Worm (Caenorhabditis elegans): ENCODE results near the gene try-10.

ce11 chrV:13061836-13062235 lies 48.8 kb upstream of the try-10 start, which contains the start of gene F42E8.1:
- no peak for TF ChIP-seq F22D6.2 (tag; optimal IDR thresholded peaks at IDR 0.05)
- no peak for TF ChIP-seq madf-8 (GFP tag; conservative IDR thresholded peaks at IDR 0.05)
- TF ChIP-seq sptf-2 (GFP tag; optimal IDR thresholded peaks at IDR 0.05): no peak
- no peak for TF ChIP-seq B0336.3 (GFP tag; IDR thresholded peaks at IDR 0.05)
- no peak for TF ChIP-seq lin-54 (GFP tag; optimal IDR thresholded peaks at IDR 0.05)
- no peak for TF ChIP-seq B0035.1 (tag; optimal IDR thresholded peaks at IDR 0.05)
- no peak for TF ChIP-seq nhr-80 (tag; optimal IDR thresholded peaks at IDR 0.05)
- no peak for TF ChIP-seq sea-2 (GFP tag; IDR thresholded peaks at IDR 0.05)
- no peak for TF ChIP-seq attf-5 (GFP tag; optimal IDR thresholded peaks at IDR 0.05)
- TF ChIP-seq unc-62 (GFP tag; optimal IDR thresholded peaks at IDR 0.05): no peak
- TF ChIP-seq ceh-100 (GFP tag; IDR thresholded peaks at IDR 0.05): no peak
- no peak for TF ChIP-seq F57A8.1 (GFP tag; optimal IDR thresholded peaks at IDR 0.05)
- TF ChIP-seq Y95B8A.8 (GFP tag; IDR thresholded peaks at IDR 0.05): no peak

Measured in whole organism, young adult.